Worm (Caenorhabditis elegans): ENCODE measurements around the gene algn-11.

DNA sequence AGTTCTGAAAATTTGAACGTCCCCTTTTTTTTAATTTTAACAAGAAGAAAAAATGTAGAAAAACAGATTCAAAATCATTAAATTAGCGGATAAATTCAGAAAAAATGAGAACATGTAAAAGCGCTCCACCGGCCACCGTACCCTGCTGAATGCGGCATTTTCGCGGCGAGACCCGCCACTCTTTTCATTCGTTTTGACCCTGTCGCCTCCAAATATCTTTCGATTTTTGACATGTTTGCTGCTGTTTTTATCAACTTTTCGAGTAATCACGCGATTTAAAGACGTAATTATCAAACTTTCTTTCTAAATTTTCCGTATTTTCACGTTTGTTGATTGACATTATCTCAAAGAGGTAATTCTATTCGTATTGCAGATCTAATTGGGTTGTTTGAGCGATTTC is 45.9 kb upstream of the algn-11 start, which contains the start of gene gsp-2:
- TF ChIP-seq unc-42 (tag; optimal IDR thresholded peaks at IDR 0.05) (peak; percentile 23), K09A11.1 (tag; optimal IDR thresholded peaks at IDR 0.05; ENCODE audit: insufficient read depth) (no peak), pha-4 (tag; optimal IDR thresholded peaks at IDR 0.05) (no peak), mec-3 (tag; optimal IDR thresholded peaks at IDR 0.05; ENCODE audit: borderline replicate concordance) (no peak), npax-4 (tag; optimal IDR thresholded peaks at IDR 0.05) (no peak), dve-1 (tag; optimal IDR thresholded peaks at IDR 0.05) (peak; percentile 16), fkh-6 (tag; optimal IDR thresholded peaks at IDR 0.05) (no peak), ztf-16 (tag; optimal IDR thresholded peaks at IDR 0.05) (no peak), ama-1 (optimal IDR thresholded peaks at IDR 0.05) (no peak), fax-1 (tag; optimal IDR thresholded peaks at IDR 0.05) (no peak), ceh-9 (tag; optimal IDR thresholded peaks at IDR 0.05) (no peak), ahr-1 (tag; optimal IDR thresholded peaks at IDR 0.05) (no peak), K02D7.2 (tag; optimal IDR thresholded peaks at IDR 0.05) (no peak), sdc-2 (tag; optimal IDR thresholded peaks at IDR 0.05) (no peak)
